Worm (Caenorhabditis elegans) whole organism, mixed stage, embryonic: Measurements from ENCODE around the gene fbxa-154.

Source experiments
- ces-1 ChIP-seq: fragments of 150-350 bp; optimal IDR thresholded peaks from 2 replicates; lab custom pipeline; 2014; ENCODE audit warnings: missing biosample characterization, missing genetic modification reagents, missing genetic modification characterization
- nhr-237 ChIP-seq: fragments of 150-350 bp; optimal IDR thresholded peaks from 2 replicates; lab custom pipeline; 2014; ENCODE audit warnings: missing biosample characterization, missing genetic modification characterization
- unc-62 ChIP-seq: fragments of 150-350 bp; optimal IDR thresholded peaks from 2 replicates; lab custom pipeline; 2014; ENCODE audit warnings: missing biosample characterization, missing genetic modification reagents, missing genetic modification characterization

- no peak for TF ChIP-seq nhr-237 (tag; lab: Kevin White, UChicago)
- no peak for TF ChIP-seq ces-1
- TF ChIP-seq unc-62 (GFP tag; lab: Kevin White, UChicago): no peak
These were observed at the start of gene fbxa-154 for ce11 chrV:15605045-15605444.
